Fruit fly (Drosophila melanogaster) whole organism, embryonic: ENCODE data around the gene Csk.

ENCODE experiments used
- Ada2b ChIP-seq: fragments of 200-800 bp; sonication (Bioruptor generic); IDR thresholded peaks from 2 replicates; pipeline ENCODE4 v1.3.6; 2022; ENCODE audit warnings: missing biosample characterization, missing genetic modification characterization
- Atf3 ChIP-seq: fragments of 200-800 bp; sonication (Bioruptor generic); optimal IDR thresholded peaks from 3 replicates; lab custom pipeline; 2016; ENCODE audit warnings: missing biosample characterization, missing genetic modification characterization
- CG10267 ChIP-seq: fragments of 200-800 bp; sonication (Bioruptor generic); optimal IDR thresholded peaks from 2 replicates; lab custom pipeline; 2018; ENCODE audit warnings: missing biosample characterization, mild to moderate bottlenecking, missing genetic modification characterization, moderate library complexity
- CG10321 ChIP-seq: fragments of 200-800 bp; sonication (Bioruptor generic); IDR thresholded peaks from 2 replicates; pipeline ENCODE4 v1.3.6; 2022; ENCODE audit warnings: missing biosample characterization, missing genetic modification characterization
- CG10366 ChIP-seq: fragments of 200-800 bp; sonication (Bioruptor generic); IDR thresholded peaks from 2 replicates; pipeline ENCODE4 v1.3.6; 2022; ENCODE audit warnings: missing biosample characterization, missing genetic modification characterization
- CG10431 ChIP-seq: fragments of 200-800 bp; sonication (Bioruptor generic); optimal IDR thresholded peaks from 3 replicates; lab custom pipeline; 2018; ENCODE audit warnings: missing biosample characterization, mild to moderate bottlenecking, missing genetic modification characterization
- CG11504 ChIP-seq: fragments of 200-800 bp; sonication (Bioruptor generic); optimal IDR thresholded peaks from 3 replicates; lab custom pipeline; 2019; ENCODE audit warnings: missing biosample characterization, mild to moderate bottlenecking, missing genetic modification characterization, moderate library complexity
- CG11723 ChIP-seq: fragments of 200-800 bp; sonication (Bioruptor generic); optimal IDR thresholded peaks from 2 replicates; lab custom pipeline; 2017; ENCODE audit warnings: missing biosample characterization, mild to moderate bottlenecking, missing genetic modification characterization
- CG12104 ChIP-seq: fragments of 200-800 bp; sonication (Bioruptor generic); optimal IDR thresholded peaks from 3 replicates; lab custom pipeline; 2016; ENCODE audit warnings: missing biosample characterization, missing genetic modification characterization
- CG1233 ChIP-seq: fragments of 200-800 bp; sonication (Bioruptor generic); optimal IDR thresholded peaks from 4 replicates; lab custom pipeline; 2018; ENCODE audit warnings: missing biosample characterization, mild to moderate bottlenecking, missing genetic modification characterization
- CG13775 ChIP-seq: fragments of 200-800 bp; sonication (Bioruptor generic); optimal IDR thresholded peaks from 3 replicates; lab custom pipeline; 2017; ENCODE audit warnings: missing biosample characterization, mild to moderate bottlenecking, missing genetic modification characterization
- CG14710 ChIP-seq: fragments of 200-800 bp; sonication (Bioruptor generic); optimal IDR thresholded peaks from 3 replicates; lab custom pipeline; 2019; ENCODE audit warnings: missing biosample characterization, mild to moderate bottlenecking, missing genetic modification characterization, moderate library complexity
- CG18476 ChIP-seq: fragments of 200-800 bp; sonication (Bioruptor generic); optimal IDR thresholded peaks from 2 replicates; lab custom pipeline; 2016; ENCODE audit warnings: missing biosample characterization, mild to moderate bottlenecking, missing genetic modification characterization
- CG18599 ChIP-seq: fragments of 200-800 bp; sonication (Bioruptor generic); optimal IDR thresholded peaks from 3 replicates; lab custom pipeline; 2017; ENCODE audit warnings: missing biosample characterization, missing genetic modification characterization, mild to moderate bottlenecking, moderate library complexity, missing genetic modification reagents
- CG30403 ChIP-seq: fragments of 200-800 bp; sonication (Bioruptor generic); optimal IDR thresholded peaks from 3 replicates; lab custom pipeline; 2016; ENCODE audit warnings: missing biosample characterization, missing genetic modification characterization
- CG34422 ChIP-seq: fragments of 200-800 bp; sonication (Bioruptor generic); IDR thresholded peaks from 3 replicates; pipeline ENCODE4 v1.3.6; 2022; ENCODE audit warnings: missing biosample characterization, missing genetic modification characterization
- CG3847 ChIP-seq: fragments of 200-800 bp; sonication (Bioruptor generic); IDR thresholded peaks from 2 replicates; pipeline ENCODE4 v1.3.6; 2022; ENCODE audit warnings: missing biosample characterization, missing genetic modification characterization
- CG3995 ChIP-seq: fragments of 200-800 bp; sonication (Bioruptor generic); optimal IDR thresholded peaks from 3 replicates; lab custom pipeline; 2016; ENCODE audit warnings: missing biosample characterization, missing genetic modification characterization
- CG5180 ChIP-seq: fragments of 200-800 bp; sonication (Bioruptor generic); optimal IDR thresholded peaks from 3 replicates; lab custom pipeline; 2017; ENCODE audit warnings: missing biosample characterization, missing genetic modification characterization, mild to moderate bottlenecking, moderate library complexity, missing genetic modification reagents
- CG7745 ChIP-seq: fragments of 200-800 bp; sonication (Bioruptor generic); optimal IDR thresholded peaks from 2 replicates; lab custom pipeline; 2018; ENCODE audit warnings: missing biosample characterization, mild to moderate bottlenecking, missing genetic modification characterization, moderate library complexity
- CG9437 ChIP-seq: fragments of 200-800 bp; sonication (Bioruptor generic); optimal IDR thresholded peaks from 2 replicates; lab custom pipeline; 2018; ENCODE audit warnings: missing biosample characterization, mild to moderate bottlenecking, missing genetic modification characterization
- CrebB ChIP-seq: fragments of 200-800 bp; sonication (Bioruptor generic); optimal IDR thresholded peaks from 3 replicates; lab custom pipeline; 2018; ENCODE audit warnings: missing biosample characterization, mild to moderate bottlenecking, missing genetic modification characterization
- H2.0 ChIP-seq: fragments of 200-800 bp; sonication (Bioruptor generic); IDR thresholded peaks from 2 replicates; pipeline ENCODE4 v1.3.6; 2022; ENCODE audit warnings: missing biosample characterization, missing genetic modification characterization
- HmgD ChIP-seq: fragments of 200-800 bp; sonication (Bioruptor generic); optimal IDR thresholded peaks from 3 replicates; lab custom pipeline; 2016; ENCODE audit warnings: missing biosample characterization, missing genetic modification characterization
- MTF-1 ChIP-seq: fragments of 200-800 bp; sonication (Bioruptor generic); optimal IDR thresholded peaks from 2 replicates; lab custom pipeline; 2018; ENCODE audit warnings: missing biosample characterization, mild to moderate bottlenecking, missing genetic modification characterization, borderline replicate concordance
- Mrtf ChIP-seq: fragments of 200-800 bp; sonication (Bioruptor generic); IDR thresholded peaks from 3 replicates; pipeline ENCODE4 v1.3.6; 2022; ENCODE audit warnings: missing biosample characterization, missing genetic modification characterization
- Neu2 ChIP-seq: fragments of 200-800 bp; sonication (Bioruptor generic); optimal IDR thresholded peaks from 3 replicates; lab custom pipeline; 2016; ENCODE audit warnings: missing biosample characterization, missing genetic modification characterization, borderline replicate concordance
- Ptx1 ChIP-seq: fragments of 200-800 bp; sonication (Bioruptor generic); IDR thresholded peaks from 2 replicates; pipeline ENCODE4 v1.3.6; 2022; ENCODE audit warnings: missing biosample characterization, missing genetic modification characterization
- Sox102F ChIP-seq: fragments of 200-800 bp; sonication (Bioruptor generic); optimal IDR thresholded peaks from 2 replicates; lab custom pipeline; 2018; ENCODE audit warnings: missing biosample characterization, mild to moderate bottlenecking, missing genetic modification characterization, moderate library complexity
- Vsx1 ChIP-seq: fragments of 200-800 bp; sonication (Bioruptor generic); optimal IDR thresholded peaks from 2 replicates; lab custom pipeline; 2017; ENCODE audit warnings: missing biosample characterization, mild to moderate bottlenecking, missing genetic modification characterization, missing genetic modification reagents
- ac ChIP-seq: fragments of 200-800 bp; sonication (Bioruptor generic); optimal IDR thresholded peaks from 3 replicates; lab custom pipeline; 2017; ENCODE audit warnings: missing biosample characterization, mild to moderate bottlenecking, missing genetic modification characterization
- amos ChIP-seq: fragments of 200-800 bp; sonication (Bioruptor generic); IDR thresholded peaks from 2 replicates; pipeline ENCODE4 v1.3.6; 2022; ENCODE audit warnings: missing biosample characterization, missing genetic modification characterization; ENCODE audit not compliant: partially characterized antibody
- ato ChIP-seq: fragments of 200-800 bp; sonication (Bioruptor generic); IDR thresholded peaks from 2 replicates; pipeline ENCODE4 v1.3.6; 2022; ENCODE audit warnings: missing biosample characterization, missing genetic modification characterization; ENCODE audit not compliant: partially characterized antibody
- caup ChIP-seq: fragments of 200-800 bp; sonication (Bioruptor generic); optimal IDR thresholded peaks from 3 replicates; lab custom pipeline; 2017; ENCODE audit warnings: missing biosample characterization, mild to moderate bottlenecking, missing genetic modification characterization, moderate library complexity; ENCODE audit not compliant: severe bottlenecking
- crp ChIP-seq, 2 experiments: fragments of 200-800 bp; sonication (Bioruptor generic); optimal IDR thresholded peaks; 2 replicates in 1 of 2; 3 replicates in 1 of 2; lab custom pipeline; 2017; ENCODE audit warnings: missing biosample characterization in 2 of 2, missing genetic modification characterization in 2 of 2, mild to moderate bottlenecking in 1 of 2, moderate library complexity in 1 of 2
- fd96Cb ChIP-seq: fragments of 200-800 bp; sonication (Bioruptor generic); optimal IDR thresholded peaks from 2 replicates; lab custom pipeline; 2018; ENCODE audit warnings: missing biosample characterization, mild to moderate bottlenecking, missing genetic modification characterization, moderate library complexity
- grn ChIP-seq: fragments of 200-800 bp; sonication (Bioruptor generic); optimal IDR thresholded peaks from 3 replicates; lab custom pipeline; 2017; ENCODE audit warnings: missing biosample characterization, missing genetic modification characterization
- hb ChIP-seq: fragments of 200-800 bp; sonication (Bioruptor generic); IDR thresholded peaks from 3 replicates; pipeline ENCODE4 v1.3.6; 2022; ENCODE audit warnings: missing biosample characterization, missing genetic modification characterization; ENCODE audit not compliant: partially characterized antibody
- insv ChIP-seq, 2 experiments: fragments of 200-800 bp; sonication (Bioruptor generic); optimal IDR thresholded peaks; 3 replicates each; lab custom pipeline; 2016 to 2018; ENCODE audit warnings: missing biosample characterization in 2 of 2, missing genetic modification characterization in 2 of 2
- lab ChIP-seq: fragments of 200-800 bp; sonication (Bioruptor generic); optimal IDR thresholded peaks from 3 replicates; lab custom pipeline; 2017; ENCODE audit warnings: missing biosample characterization, missing genetic modification characterization, mild to moderate bottlenecking, moderate library complexity, missing genetic modification reagents
- maf-S ChIP-seq: fragments of 200-800 bp; sonication (Bioruptor generic); optimal IDR thresholded peaks from 2 replicates; lab custom pipeline; 2016; ENCODE audit warnings: missing biosample characterization, missing genetic modification characterization
- pnt ChIP-seq: fragments of 200-800 bp; sonication (Bioruptor generic); optimal IDR thresholded peaks from 3 replicates; lab custom pipeline; 2016; ENCODE audit warnings: missing biosample characterization, missing genetic modification characterization
- sens-2 ChIP-seq: fragments of 200-800 bp; sonication (Bioruptor generic); IDR thresholded peaks from 2 replicates; pipeline ENCODE4 v1.3.6; 2022; ENCODE audit warnings: missing biosample characterization, missing genetic modification characterization
- seq ChIP-seq: fragments of 200-800 bp; sonication (Bioruptor generic); IDR thresholded peaks from 2 replicates; pipeline ENCODE4 v1.3.6; 2022; ENCODE audit warnings: missing biosample characterization, missing genetic modification characterization
- tup ChIP-seq: fragments of 200-800 bp; sonication (Bioruptor generic); optimal IDR thresholded peaks from 2 replicates; lab custom pipeline; 2016; ENCODE audit warnings: missing biosample characterization, mild to moderate bottlenecking, missing genetic modification characterization, moderate library complexity
- wek ChIP-seq: fragments of 200-800 bp; sonication (Bioruptor generic); optimal IDR thresholded peaks from 3 replicates; lab custom pipeline; 2018; ENCODE audit warnings: missing biosample characterization, mild to moderate bottlenecking, missing genetic modification characterization, moderate library complexity

The Csk gene

DNA sequence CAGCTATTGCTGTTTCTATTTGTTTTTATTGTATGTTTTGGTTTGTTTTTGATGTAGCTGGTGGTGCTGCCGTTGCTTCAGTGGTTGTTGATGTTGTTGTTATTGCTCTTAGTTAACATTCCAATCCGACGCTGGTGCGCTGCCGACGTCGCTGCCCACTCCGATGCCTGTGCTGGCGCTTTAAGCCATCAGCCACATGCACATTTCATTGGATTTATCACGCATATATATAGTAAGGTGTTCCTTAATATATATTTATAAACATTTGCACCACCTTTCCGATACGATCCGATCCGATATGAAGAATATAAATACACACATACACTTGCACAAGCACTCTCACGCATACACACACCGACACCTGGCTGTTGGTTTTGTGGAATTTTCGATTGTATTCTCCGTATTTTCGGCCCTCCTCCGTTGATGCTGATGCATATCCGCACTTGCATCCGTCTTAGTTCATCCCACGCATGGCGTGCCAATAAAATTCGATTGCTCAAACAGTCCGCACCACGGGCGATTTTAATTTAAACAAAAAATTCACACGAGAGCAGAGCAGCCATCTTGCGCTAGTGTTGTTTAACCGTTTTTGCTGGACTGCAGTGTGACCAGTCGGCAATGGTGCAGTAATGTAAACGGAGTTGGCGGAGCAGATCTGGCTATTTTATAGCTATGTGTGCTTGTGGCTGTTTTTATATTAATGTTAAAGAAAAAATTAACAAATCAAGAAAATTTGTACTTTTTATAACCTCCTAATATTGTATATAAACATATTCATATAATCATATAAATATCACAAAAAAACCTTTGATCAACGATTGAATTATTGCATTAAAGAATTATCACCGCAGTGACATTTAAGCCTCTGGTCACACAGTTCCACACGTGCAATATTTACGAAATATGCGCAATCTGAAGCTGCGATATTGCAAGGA is at the start of gene Csk, which contains the start of gene Elp1 (continued):
- peak; percentile 21 for TF ChIP-seq Sox102F
- TF ChIP-seq amos (GFP tag; lab: Robert Waterston, UW): 0 out of 2 replicates have a peak, but pooled peaks have one; percentile 29
- peak; percentile 62 for TF ChIP-seq grn (GFP tag; lab: Kevin White, UChicago)
- peak; percentile 69 for TF ChIP-seq lab (GFP tag; lab: Kevin White, UChicago)
- peak; percentile 53 for TF ChIP-seq CG1233 (GFP tag; lab: Kevin White, UChicago)
- peak; percentile 7 for TF ChIP-seq fd96Cb (tag; lab: Kevin White, UChicago)
- TF ChIP-seq hb (GFP tag; lab: Robert Waterston, UW): no peak
- TF ChIP-seq MTF-1 (GFP tag; lab: Kevin White, UChicago): no peak
- TF ChIP-seq CG12104 (GFP tag; lab: Kevin White, UChicago): peak; percentile 68
- TF ChIP-seq insv (GFP tag; optimal IDR thresholded peaks at IDR 0.05; lab: Kevin White, UChicago): peak in 1 of 2 experiments; percentile 59
- TF ChIP-seq pnt: no peak
- TF ChIP-seq CG11723 (GFP tag; lab: Kevin White, UChicago): peak; percentile 21
- peak; percentile 45 for TF ChIP-seq Ptx1 (GFP tag; lab: Robert Waterston, UW)
- TF ChIP-seq seq (GFP tag; lab: Robert Waterston, UW): 0 out of 2 replicates have a peak, but pooled peaks have one; percentile 15
- TF ChIP-seq CG14710: peak; percentile 85
- TF ChIP-seq CG30403 (GFP tag; lab: Kevin White, UChicago): peak; percentile 75
- no peak for TF ChIP-seq HmgD (GFP tag; lab: Kevin White, UChicago)
- TF ChIP-seq wek (GFP tag; lab: Kevin White, UChicago): no peak
- TF ChIP-seq Neu2 (GFP tag; lab: Kevin White, UChicago): no peak
- TF ChIP-seq CG10267 (tag; lab: Kevin White, UChicago): peak; percentile 98
- peak; percentile 75 for TF ChIP-seq CG11504
- peak; percentile 37; the same call in 1 of the 3 replicates for TF ChIP-seq CG34422 (GFP tag; lab: Robert Waterston, UW)
- TF ChIP-seq CG10431: no peak
- TF ChIP-seq CG7745 (tag; lab: Kevin White, UChicago): no peak
- no peak for TF ChIP-seq CG5180 (GFP tag; lab: Kevin White, UChicago)
- TF ChIP-seq CG3847 (GFP tag; lab: Robert Waterston, UW): peak; percentile 88
- TF ChIP-seq CrebB (tag; lab: Kevin White, UChicago): no peak
- no peak for TF ChIP-seq Mrtf
- peak; percentile 56 for TF ChIP-seq CG3995
- peak; percentile 28 for TF ChIP-seq CG18476 (GFP tag; lab: Kevin White, UChicago)
- TF ChIP-seq crp (GFP tag; optimal IDR thresholded peaks at IDR 0.05; lab: Kevin White, UChicago): peak in 1 of 2 experiments; percentile 53
- 0 out of 2 replicates have a peak, but pooled peaks have one; percentile 17 for TF ChIP-seq H2.0
- TF ChIP-seq tup (GFP tag; lab: Kevin White, UChicago): peak; percentile 22
- peak; percentile 17 for TF ChIP-seq caup (GFP tag; lab: Kevin White, UChicago)
- TF ChIP-seq sens-2: no peak
- TF ChIP-seq CG10321: no peak
- no peak for TF ChIP-seq ato
- peak; percentile 20 for TF ChIP-seq Vsx1 (GFP tag; lab: Kevin White, UChicago)
- peak; percentile 33; the same call in 1 of the 2 replicates for TF ChIP-seq CG10366 (GFP tag; lab: Robert Waterston, UW)
- TF ChIP-seq Atf3 (GFP tag; lab: Kevin White, UChicago): no peak
- TF ChIP-seq CG9437 (GFP tag; lab: Kevin White, UChicago): peak; percentile 48
- peak; percentile 68 for TF ChIP-seq CG13775
- no peak; the same call in 1 of the 2 replicates for TF ChIP-seq Ada2b (GFP tag; lab: Robert Waterston, UW)
- TF ChIP-seq ac (GFP tag; lab: Kevin White, UChicago): no peak
- peak; percentile 63 for TF ChIP-seq CG18599 (GFP tag; lab: Kevin White, UChicago)
- TF ChIP-seq maf-S (GFP tag; lab: Kevin White, UChicago): no peak
